Fruit fly (Drosophila melanogaster): ENCODE data around the gene Spn28F.

Spn28F gene

dm6 chr2L:8204996-8205567 is 36.5 kb downstream of the Spn28F start, which contains the start of gene SLC5A11 (continued):
- TF ChIP-seq maf-S (GFP tag; optimal IDR thresholded peaks at IDR 0.05) = peak; percentile 92
- peak; percentile 88 for TF ChIP-seq p53 (GFP tag; optimal IDR thresholded peaks at IDR 0.05)
- TF ChIP-seq CG31441 (GFP tag; IDR thresholded peaks at IDR 0.05) = peak; percentile 94; the same call in 1 of the 2 replicates
- TF ChIP-seq Rfx (GFP tag; IDR thresholded peaks at IDR 0.05) = peak; percentile 97
- TF ChIP-seq unc-4 (GFP tag; IDR thresholded peaks at IDR 0.05; ENCODE audit: partially characterized antibody) = no peak
- peak; percentile 95 for TF ChIP-seq CG15011 (GFP tag; optimal IDR thresholded peaks at IDR 0.05)
- TF ChIP-seq run (tag; optimal IDR thresholded peaks at IDR 0.05) = peak; percentile 96
- peak in 1 of 2 experiments; percentile 71 for TF ChIP-seq crp (GFP tag; optimal IDR thresholded peaks at IDR 0.05)
- peak; percentile 46 for TF ChIP-seq CG3163 (GFP tag; optimal IDR thresholded peaks at IDR 0.05)
- peak; percentile 47 for TF ChIP-seq CG12744 (GFP tag; optimal IDR thresholded peaks at IDR 0.05)
- TF ChIP-seq her (GFP tag; optimal IDR thresholded peaks at IDR 0.05) = peak; percentile 87
- TF ChIP-seq CG17612 (GFP tag; IDR thresholded peaks at IDR 0.05) = peak; percentile 88
- TF ChIP-seq sc (optimal IDR thresholded peaks at IDR 0.05) = no peak
- peak; percentile 88 for TF ChIP-seq sc (GFP tag; optimal IDR thresholded peaks at IDR 0.05)
- peak; percentile 66 for TF ChIP-seq CG7271 (tag; optimal IDR thresholded peaks at IDR 0.05)
- TF ChIP-seq CG12155 (GFP tag; optimal IDR thresholded peaks at IDR 0.05) = peak; percentile 98
- peak; percentile 94 for TF ChIP-seq CG16815 (GFP tag; optimal IDR thresholded peaks at IDR 0.05)
- peak; percentile 82 for TF ChIP-seq CG31365 (tag; optimal IDR thresholded peaks at IDR 0.05)
- peak; percentile 96 for TF ChIP-seq CG10462 (GFP tag; optimal IDR thresholded peaks at IDR 0.05)
- TF ChIP-seq Drgx (GFP tag; IDR thresholded peaks at IDR 0.05) = peak; percentile 98
- TF ChIP-seq CG8944 (GFP tag; optimal IDR thresholded peaks at IDR 0.05) = peak; percentile 54
- TF ChIP-seq en (GFP tag; optimal IDR thresholded peaks at IDR 0.05) = no peak
- peak; percentile 56 for TF ChIP-seq shn (GFP tag; optimal IDR thresholded peaks at IDR 0.05)
- TF ChIP-seq vnd (GFP tag; IDR thresholded peaks at IDR 0.05; ENCODE audit: partially characterized antibody) = no peak
- TF ChIP-seq Dip2 (GFP tag; IDR thresholded peaks at IDR 0.05) = peak; percentile 61; the same call in 1 of the 2 replicates
- TF ChIP-seq vfl (GFP tag; optimal IDR thresholded peaks at IDR 0.05) = peak; percentile 51
- TF ChIP-seq Ravus (GFP tag; IDR thresholded peaks at IDR 0.05) = peak; percentile 64
- TF ChIP-seq Usf (GFP tag; optimal IDR thresholded peaks at IDR 0.05) = peak; percentile 96
- TF ChIP-seq BEAF-32 (GFP tag; optimal IDR thresholded peaks at IDR 0.05) = peak; percentile 47
- peak; percentile 98 for TF ChIP-seq CG32532 (GFP tag; IDR thresholded peaks at IDR 0.05)
- peak; percentile 89 for TF ChIP-seq kah (GFP tag; optimal IDR thresholded peaks at IDR 0.05)
- peak; percentile 98 for TF ChIP-seq CG13296 (GFP tag; optimal IDR thresholded peaks at IDR 0.05)
- TF ChIP-seq Lim3 (GFP tag; IDR thresholded peaks at IDR 0.05) = peak; percentile 99
- TF ChIP-seq pita (GFP tag; optimal IDR thresholded peaks at IDR 0.05) = no peak
- peak; percentile 97 for TF ChIP-seq CG10267 (tag; optimal IDR thresholded peaks at IDR 0.05)
- TF ChIP-seq Med (GFP tag) = peak; percentile 100
- peak; percentile 86 for TF ChIP-seq NfI (GFP tag; optimal IDR thresholded peaks at IDR 0.05)
- peak; percentile 94 for TF ChIP-seq CG10209 (GFP tag; optimal IDR thresholded peaks at IDR 0.05)
- TF ChIP-seq CG7839 (tag; optimal IDR thresholded peaks at IDR 0.05) = peak; percentile 100
- TF ChIP-seq gro (GFP tag; optimal IDR thresholded peaks at IDR 0.05) = peak; percentile 99
- peak; percentile 94 for TF ChIP-seq CG8388 (GFP tag; optimal IDR thresholded peaks at IDR 0.05)
- peak; percentile 99 for TF ChIP-seq bcd (GFP tag; optimal IDR thresholded peaks at IDR 0.05)
- TF ChIP-seq ara (GFP tag; IDR thresholded peaks at IDR 0.05) = peak; percentile 94
- TF ChIP-seq CG11696 (GFP tag; IDR thresholded peaks at IDR 0.05) = peak; percentile 92
- TF ChIP-seq ham (GFP tag; IDR thresholded peaks at IDR 0.05) = peak; percentile 95
- TF ChIP-seq hth (optimal IDR thresholded peaks at IDR 0.05) = no peak
- TF ChIP-seq Gug (GFP tag; IDR thresholded peaks at IDR 0.05) = peak; percentile 87
- TF ChIP-seq CG6765 (GFP tag; optimal IDR thresholded peaks at IDR 0.05) = peak; percentile 95
- TF ChIP-seq ATbp (GFP tag; optimal IDR thresholded peaks at IDR 0.05) = peak; percentile 95
- peak; percentile 81 for TF ChIP-seq dati (GFP tag; IDR thresholded peaks at IDR 0.05)
- TF ChIP-seq schlank (tag; optimal IDR thresholded peaks at IDR 0.05) = peak; percentile 70
